Worm (Caenorhabditis elegans) whole organism, young adult: ENCODE results near the gene R07E5.11.
A peak's percentile ranks its signal among the peaks of the same experiment; 100 is the strongest.

ENCODE experiments used
- B0261.1 ChIP-seq: sonication (generic microtip); optimal IDR thresholded peaks from 2 replicates; lab custom pipeline; 2016; ENCODE audit warnings: mild to moderate bottlenecking, missing genetic modification characterization, moderate library complexity, missing compliant biosample characterization
- F22D6.2 ChIP-seq: sonication (generic microtip); optimal IDR thresholded peaks from 2 replicates; lab custom pipeline; 2016; ENCODE audit warnings: mild to moderate bottlenecking, missing genetic modification characterization, missing compliant biosample characterization
- F37B4.10 ChIP-seq: fragments of 200-800 bp; sonication (Bioruptor generic); IDR thresholded peaks from 2 replicates; pipeline ENCODE4 v1.3.6; 2022; ENCODE audit warnings: missing genetic modification characterization, missing compliant biosample characterization
- F39B2.1 ChIP-seq: fragments of 200-800 bp; sonication (Bioruptor generic); IDR thresholded peaks from 2 replicates; pipeline ENCODE4 v1.3.6; 2022; ENCODE audit warnings: missing genetic modification reagents, missing genetic modification characterization, missing compliant biosample characterization
- K11D2.4 ChIP-seq: fragments of 200-800 bp; sonication (Bioruptor generic); IDR thresholded peaks from 2 replicates; pipeline ENCODE4 v1.3.6; 2022; ENCODE audit warnings: missing genetic modification reagents, missing genetic modification characterization, missing compliant biosample characterization
- K12H6.12 ChIP-seq: fragments of 200-800 bp; sonication (Bioruptor generic); optimal IDR thresholded peaks from 2 replicates; lab custom pipeline; 2018; ENCODE audit warnings: mild to moderate bottlenecking, missing genetic modification characterization, missing compliant biosample characterization
- T26A5.8 ChIP-seq: sonication (generic microtip); optimal IDR thresholded peaks from 2 replicates; lab custom pipeline; 2016; ENCODE audit warnings: missing genetic modification characterization, missing compliant biosample characterization
- akir-1 ChIP-seq: fragments of 200-800 bp; sonication (Bioruptor generic); optimal IDR thresholded peaks from 2 replicates; lab custom pipeline; 2018; ENCODE audit warnings: mild to moderate bottlenecking, missing genetic modification characterization, moderate library complexity, missing compliant biosample characterization
- attf-3 ChIP-seq: fragments of 200-800 bp; sonication (Bioruptor generic); conservative IDR thresholded peaks from 2 replicates; pipeline ENCODE4 v1.3.6; 2022; ENCODE audit warnings: missing genetic modification reagents, missing genetic modification characterization, missing compliant biosample characterization
- attf-5 ChIP-seq: fragments of 200-800 bp; sonication (Bioruptor generic); optimal IDR thresholded peaks from 2 replicates; lab custom pipeline; 2018; ENCODE audit warnings: mild to moderate bottlenecking, missing genetic modification characterization, missing compliant biosample characterization
- bed-2 ChIP-seq: fragments of 200-800 bp; sonication (Bioruptor generic); IDR thresholded peaks from 2 replicates; pipeline ENCODE4 v1.3.6; 2022; ENCODE audit warnings: missing genetic modification reagents, missing genetic modification characterization, missing compliant biosample characterization
- cebp-1 ChIP-seq, 2 experiments: fragments of 200-800 bp in 1 of 2; sonication (Bioruptor generic) in 1 of 2; sonication (generic microtip) in 1 of 2; IDR thresholded peaks in 1 of 2; optimal IDR thresholded peaks in 1 of 2; 2 replicates each; pipeline versions ENCODE4 v1.3.6 to Lab custom; 2017 to 2022; ENCODE audit warnings: missing compliant biosample characterization in 2 of 2, missing genetic modification characterization in 2 of 2, mild to moderate bottlenecking in 1 of 2, missing genetic modification reagents in 1 of 2, moderate library complexity in 1 of 2
- cebp-2 ChIP-seq: fragments of 200-800 bp; sonication (Bioruptor generic); IDR thresholded peaks from 2 replicates; pipeline ENCODE4 v1.3.6; 2022; ENCODE audit warnings: missing genetic modification characterization, missing compliant biosample characterization
- ceh-58 ChIP-seq: fragments of 200-800 bp; sonication (Bioruptor generic); IDR thresholded peaks from 2 replicates; pipeline ENCODE4 v1.3.6; 2022; ENCODE audit warnings: missing genetic modification characterization, missing compliant biosample characterization
- die-1 ChIP-seq: sonication (generic microtip); optimal IDR thresholded peaks from 2 replicates; lab custom pipeline; 2016; ENCODE audit warnings: missing genotype, mild to moderate bottlenecking, missing genetic modification characterization, missing compliant biosample characterization
- egl-18 ChIP-seq: fragments of 200-800 bp; sonication (Bioruptor generic); IDR thresholded peaks from 2 replicates; pipeline ENCODE4 v1.3.6; 2022; ENCODE audit warnings: missing genetic modification reagents, missing genetic modification characterization, missing compliant biosample characterization
- egrh-3 ChIP-seq: fragments of 200-800 bp; sonication (Bioruptor generic); IDR thresholded peaks from 2 replicates; pipeline ENCODE4 v1.3.6; 2022; ENCODE audit warnings: missing genetic modification reagents, missing genetic modification characterization, missing compliant biosample characterization
- ekl-4 ChIP-seq: fragments of 200-800 bp; sonication (Bioruptor generic); IDR thresholded peaks from 2 replicates; pipeline ENCODE4 v1.3.6; 2022; ENCODE audit warnings: missing genetic modification reagents, missing genetic modification characterization, missing compliant biosample characterization
- ets-4 ChIP-seq: fragments of 200-800 bp; sonication (Bioruptor generic); optimal IDR thresholded peaks from 2 replicates; lab custom pipeline; 2018; ENCODE audit warnings: mild to moderate bottlenecking, missing genetic modification characterization, missing compliant biosample characterization
- hlh-12 ChIP-seq: sonication (generic microtip); optimal IDR thresholded peaks from 2 replicates; lab custom pipeline; 2016; ENCODE audit warnings: missing genetic modification characterization, missing compliant biosample characterization
- hsf-1 ChIP-seq: fragments of 200-800 bp; sonication (Bioruptor generic); IDR thresholded peaks from 2 replicates; pipeline ENCODE4 v1.3.6; 2022; ENCODE audit warnings: missing genetic modification reagents, missing genetic modification characterization, missing compliant biosample characterization
- let-526 ChIP-seq: fragments of 200-800 bp; sonication (Bioruptor generic); IDR thresholded peaks from 2 replicates; pipeline ENCODE4 v1.3.6; 2022; ENCODE audit warnings: missing genetic modification reagents, missing genetic modification characterization, missing compliant biosample characterization
- lin-40 ChIP-seq: sonication (generic microtip); optimal IDR thresholded peaks from 2 replicates; lab custom pipeline; 2016; ENCODE audit warnings: missing genetic modification characterization, mild to moderate bottlenecking, missing compliant biosample characterization, missing genotype, missing genetic modification reagents
- lsy-27 ChIP-seq: sonication (generic microtip); optimal IDR thresholded peaks from 2 replicates; lab custom pipeline; 2017; ENCODE audit warnings: missing genetic modification characterization, mild to moderate bottlenecking, missing compliant biosample characterization, antibody characterized with exemption, missing genotype, borderline replicate concordance; ENCODE audit not compliant: insufficient read depth
- madf-3 ChIP-seq: fragments of 200-800 bp; sonication (Bioruptor generic); IDR thresholded peaks from 2 replicates; pipeline ENCODE4 v1.3.6; 2022; ENCODE audit warnings: missing genetic modification reagents, missing genetic modification characterization, missing compliant biosample characterization
- nfya-1 ChIP-seq: sonication (generic microtip); optimal IDR thresholded peaks from 2 replicates; lab custom pipeline; 2017; ENCODE audit warnings: antibody characterized with exemption, missing compliant biosample characterization, missing genetic modification characterization, borderline replicate concordance; ENCODE audit not compliant: insufficient read depth
- nhr-90 ChIP-seq: sonication (generic microtip); optimal IDR thresholded peaks from 2 replicates; lab custom pipeline; 2016; ENCODE audit warnings: missing genotype, mild to moderate bottlenecking, missing genetic modification characterization, missing compliant biosample characterization
- rec-8 ChIP-seq, 2 experiments: sonication (generic microtip); optimal IDR thresholded peaks; 2 replicates each; lab custom pipeline; 2016; ENCODE audit warnings: mild to moderate bottlenecking in 2 of 2, missing genetic modification characterization in 2 of 2, missing genetic modification reagents in 2 of 2, missing genotype in 2 of 2, missing biosample characterization in 1 of 2, missing compliant biosample characterization in 1 of 2, moderate library complexity in 1 of 2
- sea-2 ChIP-seq: fragments of 200-800 bp; sonication (Bioruptor generic); IDR thresholded peaks from 2 replicates; pipeline ENCODE4 v1.3.6; 2022; ENCODE audit warnings: missing genetic modification characterization, missing compliant biosample characterization
- snpc-1.1 ChIP-seq: sonication (generic microtip); optimal IDR thresholded peaks from 2 replicates; lab custom pipeline; 2017; ENCODE audit warnings: missing genetic modification characterization, mild to moderate bottlenecking, missing compliant biosample characterization, antibody characterized with exemption, moderate library complexity, missing genotype, missing genetic modification reagents; ENCODE audit not compliant: insufficient read depth
- snpc-1.3 ChIP-seq: sonication (generic microtip); optimal IDR thresholded peaks from 2 replicates; lab custom pipeline; 2017; ENCODE audit warnings: missing genetic modification characterization, mild to moderate bottlenecking, missing compliant biosample characterization, antibody characterized with exemption, moderate library complexity, missing genotype, missing genetic modification reagents; ENCODE audit not compliant: insufficient read depth
- snpc-3.4 ChIP-seq: sonication (generic microtip); optimal IDR thresholded peaks from 2 replicates; lab custom pipeline; 2017; ENCODE audit warnings: missing genetic modification characterization, mild to moderate bottlenecking, missing compliant biosample characterization, antibody characterized with exemption, moderate library complexity, missing genotype, missing genetic modification reagents
- sptf-2 ChIP-seq: fragments of 200-800 bp; sonication (Bioruptor generic); optimal IDR thresholded peaks from 2 replicates; lab custom pipeline; 2018; ENCODE audit warnings: mild to moderate bottlenecking, missing genetic modification characterization, missing compliant biosample characterization
- tbp1 ChIP-seq: fragments of 200-800 bp; sonication (Bioruptor generic); optimal IDR thresholded peaks from 2 replicates; lab custom pipeline; 2018; ENCODE audit warnings: mild to moderate bottlenecking, missing genetic modification characterization, missing compliant biosample characterization

The R07E5.11 gene

DNA sequence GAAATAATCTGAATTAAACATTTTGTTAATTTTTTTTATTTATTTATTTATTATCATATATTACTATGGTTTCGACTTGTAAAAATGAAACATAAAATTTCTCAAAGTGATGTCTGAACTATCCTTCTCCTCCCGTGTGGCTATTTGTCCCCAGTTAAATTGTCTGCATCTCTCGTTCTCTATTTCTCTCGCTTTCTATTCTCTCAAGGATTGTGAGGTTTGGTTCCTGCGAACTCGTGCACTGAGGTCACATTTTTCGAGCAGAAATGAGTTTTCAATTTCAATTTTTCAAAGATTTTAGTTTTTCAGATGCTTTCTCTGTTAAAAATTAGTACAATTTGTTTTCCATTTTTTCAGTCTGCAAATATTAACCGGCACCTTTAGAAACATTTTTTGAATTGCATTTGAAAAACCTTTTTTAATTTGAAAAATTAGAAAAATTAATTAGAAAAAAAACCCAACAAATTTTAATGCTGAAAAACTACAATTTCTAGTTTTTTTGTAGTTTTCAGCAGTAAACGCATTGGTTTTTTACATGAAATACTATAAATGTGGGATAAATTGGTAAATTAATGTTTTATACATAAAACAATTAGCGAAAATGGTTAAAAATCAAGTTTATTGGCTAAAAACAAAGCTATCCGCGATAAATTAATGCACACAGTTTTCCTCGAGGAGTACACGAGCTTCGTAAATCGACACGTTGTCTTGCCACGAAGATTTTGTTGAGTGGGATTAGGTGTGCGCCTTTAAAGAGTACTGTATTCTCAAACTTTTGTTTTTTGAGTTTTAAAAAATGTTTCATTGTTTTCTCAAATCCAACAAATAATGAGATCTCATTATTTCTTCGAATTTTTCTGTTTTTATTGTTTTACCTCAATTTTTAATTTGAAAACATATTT, 2.7 kb downstream of the R07E5.11 start (continued):
- no peak for TF ChIP-seq egrh-3 (GFP tag; lab: Robert Waterston, UW)
- no peak for TF ChIP-seq ets-4 (GFP tag; lab: Kevin White, UChicago)
- TF ChIP-seq hsf-1 (GFP tag; lab: Robert Waterston, UW) = no peak
- peak; percentile 38 for TF ChIP-seq attf-5 (GFP tag; lab: Kevin White, UChicago)
- no peak for TF ChIP-seq ekl-4 (GFP tag; lab: Robert Waterston, UW)
- no peak for TF ChIP-seq nfya-1 (tag; lab: Kevin White, UChicago)
- no peak for TF ChIP-seq snpc-1.3 (tag; lab: Kevin White, UChicago)
- TF ChIP-seq let-526 (GFP tag; lab: Robert Waterston, UW) = no peak

DNA sequence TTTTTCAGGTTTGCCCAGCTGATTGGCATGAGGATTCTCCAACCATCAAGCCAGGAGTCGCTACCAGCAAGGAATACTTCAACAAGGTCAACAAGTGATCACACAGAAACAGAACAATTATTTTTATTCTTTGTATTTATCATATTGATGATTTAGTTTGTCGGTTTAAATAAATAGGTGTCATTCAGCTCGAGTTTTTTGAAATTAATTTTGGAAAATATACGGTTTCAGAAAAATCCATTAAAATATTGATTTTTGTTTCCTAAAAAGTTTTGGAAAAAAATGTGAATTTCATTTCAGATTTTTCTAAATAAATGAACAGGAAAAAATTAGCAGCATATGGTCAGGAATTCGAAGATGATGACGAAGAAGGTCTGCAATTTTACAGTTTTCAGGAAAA, 6.8 kb downstream of the R07E5.11 start, which contains the start of gene gpch-1:
Gene gpch-1 (plus strand): TSS at position 301 of the 400 bp plus-strand sequence.
- TF ChIP-seq F37B4.10 = no peak
- no peak for TF ChIP-seq K11D2.4 (GFP tag; lab: Robert Waterston, UW)
- TF ChIP-seq die-1 (tag; lab: Kevin White, UChicago) = no peak
- no peak for TF ChIP-seq lin-40 (tag; lab: Kevin White, UChicago)
- TF ChIP-seq nfya-1 (tag; lab: Kevin White, UChicago) = no peak
- no peak for TF ChIP-seq snpc-3.4 (tag; lab: Kevin White, UChicago)
- no peak for TF ChIP-seq cebp-1 (GFP tag; IDR thresholded peaks at IDR 0.05; lab: Robert Waterston, UW)
- TF ChIP-seq cebp-1 (tag; optimal IDR thresholded peaks at IDR 0.05; lab: Kevin White, UChicago) = no peak
- TF ChIP-seq cebp-2 = no peak
- TF ChIP-seq rec-8 (tag; optimal IDR thresholded peaks at IDR 0.05; lab: Kevin White, UChicago) = no peak
- TF ChIP-seq ceh-58 (GFP tag; lab: Robert Waterston, UW) = no peak
- TF ChIP-seq T26A5.8 = no peak
- TF ChIP-seq F22D6.2 (tag; lab: Kevin White, UChicago) = no peak
- TF ChIP-seq sea-2 (GFP tag; lab: Robert Waterston, UW) = no peak
- TF ChIP-seq bed-2 (GFP tag; lab: Robert Waterston, UW) = no peak
- no peak for TF ChIP-seq attf-3 (GFP tag; lab: Robert Waterston, UW)
- no peak for TF ChIP-seq sptf-2
- TF ChIP-seq lsy-27 (tag; lab: Kevin White, UChicago) = no peak
- TF ChIP-seq madf-3 (GFP tag; lab: Robert Waterston, UW) = no peak
- no peak for TF ChIP-seq F39B2.1

ce11 chrIII:4407144-4407543, 7.9 kb downstream of the R07E5.11 start, which contains the start of gene prdx-3:
Gene prdx-3 (plus strand): TSS chrIII:4407444.
- TF ChIP-seq akir-1 (GFP tag; lab: Kevin White, UChicago) (no peak), F39B2.1 (no peak), hlh-12 (no peak), B0261.1 (tag; lab: Kevin White, UChicago) (no peak), K12H6.12 (tag; lab: Kevin White, UChicago) (no peak), nhr-90 (tag; lab: Kevin White, UChicago) (no peak), tbp1 (GFP tag; lab: Kevin White, UChicago) (no peak), egl-18 (GFP tag; lab: Robert Waterston, UW) (no peak), snpc-1.1 (tag; lab: Kevin White, UChicago) (no peak), bed-2 (GFP tag; lab: Robert Waterston, UW) (no peak)
